Fruit fly (Drosophila melanogaster) whole organism: Measurements from ENCODE around the gene CG7966.

Source experiments
- EcR ChIP-seq, 2 experiments: fragments of >200 bp; optimal IDR thresholded peaks; 2 replicates each; lab custom pipeline; 2017; ENCODE audit warnings: missing biosample characterization in 2 of 2, missing genetic modification characterization in 2 of 2, missing genetic modification reagents in 2 of 2
- psq ChIP-seq: fragments of >200 bp; optimal IDR thresholded peaks from 2 replicates; lab custom pipeline; 2017

dm6 chr3R:13078263-13078662 is 27.0 kb upstream of the CG7966 start:
- no peak for TF ChIP-seq EcR (GFP tag; optimal IDR thresholded peaks at IDR 0.05; lab: Kevin White, UChicago)
- no peak for TF ChIP-seq psq (lab: Kevin White, UChicago)
